Worm (Caenorhabditis elegans): ENCODE data around the gene C02F12.8.

- no peak for TF ChIP-seq tbx-11 (GFP tag; IDR thresholded peaks at IDR 0.05)
- TF ChIP-seq ama-1 (optimal IDR thresholded peaks at IDR 0.05), result no peak
- no peak for TF ChIP-seq scrt-1 (GFP tag; IDR thresholded peaks at IDR 0.05)
- TF ChIP-seq hmbx-1 (tag; optimal IDR thresholded peaks at IDR 0.05), result no peak
- no peak for TF ChIP-seq ceh-13 (GFP tag; optimal IDR thresholded peaks at IDR 0.05)
- TF ChIP-seq B0310.2 (tag; optimal IDR thresholded peaks at IDR 0.05), result no peak
- no peak for TF ChIP-seq ets-7 (tag; optimal IDR thresholded peaks at IDR 0.05)
- no peak for TF ChIP-seq pes-1 (GFP tag; IDR thresholded peaks at IDR 0.05)
- TF ChIP-seq hnd-1 (tag; optimal IDR thresholded peaks at IDR 0.05), result no peak
- TF ChIP-seq flt-1 (GFP tag; IDR thresholded peaks at IDR 0.05), result no peak
- no peak for TF ChIP-seq sea-1 (GFP tag; conservative IDR thresholded peaks at IDR 0.05)
- no peak for TF ChIP-seq aly-1 (tag; optimal IDR thresholded peaks at IDR 0.05)
- TF ChIP-seq hmg-4 (GFP tag; optimal IDR thresholded peaks at IDR 0.05), result no peak
- TF ChIP-seq tbx-37 (GFP tag; conservative IDR thresholded peaks at IDR 0.05), result no peak
Measured at ce11 chrX:3725437-3725836, 32.4 kb upstream of the C02F12.8 start.

Data from whole organism, early embryonic.